Worm (Caenorhabditis elegans): ENCODE results near the gene str-264.

Gene str-264

ce11 chrV:15521920-15522319 lies 29.5 kb upstream of the str-264 start, which contains the start of gene lgc-31:
Gene lgc-31 (minus strand): TSS chrV:15522020.
- TF ChIP-seq him-1 (tag; optimal IDR thresholded peaks at IDR 0.05) (no peak), ztf-6 (GFP tag; IDR thresholded peaks at IDR 0.05) (no peak), pbrm-1 (GFP tag; IDR thresholded peaks at IDR 0.05) (no peak), ekl-4 (GFP tag; IDR thresholded peaks at IDR 0.05) (no peak), cebp-2 (GFP tag; IDR thresholded peaks at IDR 0.05) (no peak), egl-18 (GFP tag; IDR thresholded peaks at IDR 0.05) (no peak)

DNA sequence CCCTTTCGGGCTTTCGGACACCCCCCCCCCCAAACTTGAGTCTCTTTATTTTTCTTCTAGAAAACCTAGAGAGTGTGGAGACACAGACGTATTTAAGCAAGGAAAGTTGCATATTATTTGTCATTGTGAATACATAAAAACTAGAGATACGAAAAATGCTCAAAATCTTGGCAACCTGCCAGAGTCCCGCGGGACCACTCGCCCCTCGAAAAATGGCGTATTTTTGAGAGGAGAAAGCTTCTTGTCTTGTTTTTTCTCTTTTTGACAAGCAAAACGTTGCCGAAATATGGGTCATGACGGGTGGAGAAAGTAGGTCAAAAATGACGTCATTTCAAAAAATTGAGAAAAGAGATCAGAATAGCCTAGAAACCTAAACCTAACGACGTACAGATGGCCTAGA lies 28.0 kb upstream of the str-264 start:
- peak; percentile 15 for TF ChIP-seq atf-7 (tag; optimal IDR thresholded peaks at IDR 0.05)
- no peak for TF ChIP-seq dox-1 (GFP tag; IDR thresholded peaks at IDR 0.05)
- TF ChIP-seq F23B12.7 (tag; optimal IDR thresholded peaks at IDR 0.05; ENCODE audit: insufficient read depth): no peak
- no peak for TF ChIP-seq madf-6 (GFP tag; IDR thresholded peaks at IDR 0.05)

DNA sequence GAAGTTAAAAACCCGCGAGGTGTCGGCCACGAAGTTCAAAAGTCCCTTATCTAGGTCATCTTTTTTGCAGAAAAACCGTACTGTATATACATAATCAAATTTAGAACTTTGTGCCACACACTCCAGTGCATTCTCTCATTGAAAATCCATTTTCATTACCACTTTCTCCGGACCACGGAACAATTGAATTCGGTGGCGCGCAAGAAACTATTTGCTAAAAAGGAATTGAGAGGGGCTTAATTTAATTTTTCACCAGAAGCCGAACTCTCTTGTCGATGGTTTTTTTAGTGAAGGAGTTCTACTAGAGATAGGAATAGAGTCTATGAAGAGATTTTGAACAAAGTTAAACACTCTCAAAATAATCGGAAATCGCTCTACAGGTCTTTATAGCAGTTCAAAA lies 27.4 kb upstream of the str-264 start:
- TF ChIP-seq egrh-3 (GFP tag; IDR thresholded peaks at IDR 0.05): no peak
- no peak for TF ChIP-seq C17E4.6 (GFP tag; IDR thresholded peaks at IDR 0.05)
- TF ChIP-seq efl-1 (GFP tag; optimal IDR thresholded peaks at IDR 0.05): no peak
- no peak for TF ChIP-seq ama-1 (optimal IDR thresholded peaks at IDR 0.05)
- no peak for TF ChIP-seq ama-1 (GFP tag; optimal IDR thresholded peaks at IDR 0.05)
- TF ChIP-seq xnd-1 (tag; optimal IDR thresholded peaks at IDR 0.05): no peak
- no peak for TF ChIP-seq Y53F4B.3 (GFP tag; IDR thresholded peaks at IDR 0.05)

DNA sequence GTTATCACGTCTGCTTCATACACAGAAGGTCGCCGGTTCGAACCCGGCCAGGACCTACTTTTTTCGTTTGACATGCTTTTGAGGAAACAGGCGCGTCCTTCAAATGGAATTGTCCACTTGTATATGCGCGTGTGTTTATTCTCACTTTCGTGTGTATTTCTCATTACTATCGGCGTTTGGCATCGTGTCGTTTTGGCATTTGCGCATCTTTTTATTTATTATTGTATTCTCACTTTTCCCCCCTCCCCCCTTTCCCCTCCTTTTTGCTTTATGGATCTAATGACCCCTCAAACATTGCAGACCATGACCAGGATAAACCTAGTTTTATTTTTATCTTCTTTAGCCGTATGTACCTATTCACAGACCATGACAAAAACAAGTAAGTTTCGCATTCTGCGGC lies 25.0 kb upstream of the str-264 start, which contains the start of gene F21A3.3:
Gene F21A3.3 (plus strand): TSS at position 301 of the 400 bp plus-strand sequence.
- no peak for TF ChIP-seq atf-7 (tag; optimal IDR thresholded peaks at IDR 0.05)
- no peak for TF ChIP-seq Y53F4B.3 (GFP tag; IDR thresholded peaks at IDR 0.05)
- TF ChIP-seq nhr-90 (tag; optimal IDR thresholded peaks at IDR 0.05): no peak
- TF ChIP-seq lin-40 (tag; optimal IDR thresholded peaks at IDR 0.05): no peak
- TF ChIP-seq F23B12.7 (tag; optimal IDR thresholded peaks at IDR 0.05; ENCODE audit: insufficient read depth): no peak
- TF ChIP-seq F39B2.1 (GFP tag; IDR thresholded peaks at IDR 0.05): no peak
- TF ChIP-seq fkh-3 (tag; optimal IDR thresholded peaks at IDR 0.05): no peak
- no peak for TF ChIP-seq B0019.2 (GFP tag; conservative IDR thresholded peaks at IDR 0.05)
- TF ChIP-seq C06A6.2 (GFP tag; conservative IDR thresholded peaks at IDR 0.05): no peak
- TF ChIP-seq sptf-2 (GFP tag; optimal IDR thresholded peaks at IDR 0.05): no peak
- no peak for TF ChIP-seq dox-1 (GFP tag; IDR thresholded peaks at IDR 0.05)
- no peak for TF ChIP-seq die-1 (tag; optimal IDR thresholded peaks at IDR 0.05)
- no peak for TF ChIP-seq ceh-91 (GFP tag; IDR thresholded peaks at IDR 0.05)
- TF ChIP-seq hrde-1 (tag; optimal IDR thresholded peaks at IDR 0.05; ENCODE audit: borderline replicate concordance): no peak
- no peak for TF ChIP-seq F37B4.10 (GFP tag; IDR thresholded peaks at IDR 0.05)
- no peak for TF ChIP-seq K12H6.12 (tag; optimal IDR thresholded peaks at IDR 0.05)
- TF ChIP-seq mel-28 (tag; optimal IDR thresholded peaks at IDR 0.05; ENCODE audit: borderline replicate concordance): no peak
- TF ChIP-seq ztf-25 (GFP tag; IDR thresholded peaks at IDR 0.05): no peak
- no peak for TF ChIP-seq lsl-1 (GFP tag; optimal IDR thresholded peaks at IDR 0.05)
- no peak for TF ChIP-seq F55B11.4 (tag; optimal IDR thresholded peaks at IDR 0.05; ENCODE audit: borderline replicate concordance, insufficient read depth)

ce11 chrV:15516476-15516875 lies 24.1 kb upstream of the str-264 start:
- peak; percentile 71 for TF ChIP-seq tbp1 (GFP tag; optimal IDR thresholded peaks at IDR 0.05)
- TF ChIP-seq K11D2.4 (GFP tag; IDR thresholded peaks at IDR 0.05): no peak
- no peak for TF ChIP-seq ceh-40 (GFP tag; IDR thresholded peaks at IDR 0.05)
- no peak for TF ChIP-seq ztf-26 (tag; optimal IDR thresholded peaks at IDR 0.05)
- TF ChIP-seq sea-2 (GFP tag; IDR thresholded peaks at IDR 0.05): no peak
- TF ChIP-seq B0261.1 (tag; optimal IDR thresholded peaks at IDR 0.05): peak; percentile 11
- TF ChIP-seq rpc-1 (optimal IDR thresholded peaks at IDR 0.05): no peak
- peak; percentile 53 for TF ChIP-seq rpc-1 (tag; optimal IDR thresholded peaks at IDR 0.05)
- no peak for TF ChIP-seq Y56A3A.18 (GFP tag; IDR thresholded peaks at IDR 0.05)
- TF ChIP-seq zim-3 (tag; optimal IDR thresholded peaks at IDR 0.05): no peak

Measured in whole organism, young adult.